Worm (Caenorhabditis elegans): ENCODE measurements around the gene mab-10.

mab-10 gene

DNA sequence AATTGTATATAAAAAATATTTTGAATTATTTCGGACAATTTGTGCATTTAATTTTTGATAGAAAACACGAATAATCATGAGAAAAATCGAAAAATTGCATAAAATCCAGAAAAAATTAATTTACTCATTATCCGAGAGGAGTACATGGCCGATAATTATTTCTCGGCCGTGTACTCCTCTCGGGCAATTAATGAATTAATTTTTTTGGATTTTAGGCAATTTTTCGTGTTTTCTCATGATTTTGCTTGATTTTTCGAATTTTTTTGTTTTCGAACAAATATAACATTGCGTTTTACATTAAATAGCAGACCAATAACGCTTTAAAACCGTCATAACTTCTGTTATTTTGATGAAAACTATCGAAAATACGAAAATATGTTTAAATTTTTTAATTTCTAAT is 10.1 kb downstream of the mab-10 start (continued):
- TF ChIP-seq daf-16 (GFP tag; optimal IDR thresholded peaks at IDR 0.05): no peak
- TF ChIP-seq daf-16 (tag; optimal IDR thresholded peaks at IDR 0.05): no peak
- TF ChIP-seq fkh-10 (GFP tag; optimal IDR thresholded peaks at IDR 0.05): no peak
- TF ChIP-seq pha-4 (GFP tag; IDR thresholded peaks at IDR 0.05): no peak
- no peak for TF ChIP-seq pha-4 (tag; optimal IDR thresholded peaks at IDR 0.05)
- TF ChIP-seq ZK546.5 (tag; optimal IDR thresholded peaks at IDR 0.05): no peak
- TF ChIP-seq lsy-2 (tag; optimal IDR thresholded peaks at IDR 0.05): peak in 1 of 2 experiments; percentile 75
- TF ChIP-seq madf-9 (GFP tag; conservative IDR thresholded peaks at IDR 0.05): peak; percentile 72
- no peak for TF ChIP-seq ctbp-1 (GFP tag; IDR thresholded peaks at IDR 0.05)
- TF ChIP-seq mxl-3 (GFP tag; optimal IDR thresholded peaks at IDR 0.05): no peak
- TF ChIP-seq lim-7 (GFP tag; IDR thresholded peaks at IDR 0.05): no peak
- 0 out of 4 replicates have a peak, but pooled peaks of 1 of the 2 experiments have one; percentile 36 for TF ChIP-seq madf-5 (GFP tag; IDR thresholded peaks at IDR 0.05)
- peak; percentile 14 for TF ChIP-seq nhr-102 (tag; optimal IDR thresholded peaks at IDR 0.05)
- TF ChIP-seq F44E2.7 (GFP tag; IDR thresholded peaks at IDR 0.05): no peak
- TF ChIP-seq ceh-32 (tag; optimal IDR thresholded peaks at IDR 0.05; ENCODE audit: poor library complexity): no peak
- no peak for TF ChIP-seq spr-3 (GFP tag; optimal IDR thresholded peaks at IDR 0.05)
- TF ChIP-seq nhr-11 (tag; optimal IDR thresholded peaks at IDR 0.05): peak; percentile 45
- no peak for TF ChIP-seq nhr-42 (GFP tag; IDR thresholded peaks at IDR 0.05)
- TF ChIP-seq fos-1 (tag; optimal IDR thresholded peaks at IDR 0.05): no peak
- no peak for TF ChIP-seq ztf-7 (tag; optimal IDR thresholded peaks at IDR 0.05)
- no peak for TF ChIP-seq nhr-48 (tag; optimal IDR thresholded peaks at IDR 0.05)
- no peak for TF ChIP-seq nhr-77 (tag; optimal IDR thresholded peaks at IDR 0.05)
- TF ChIP-seq hlh-30 (tag; optimal IDR thresholded peaks at IDR 0.05; ENCODE audit: insufficient read depth): no peak
- TF ChIP-seq lin-38 (GFP tag; IDR thresholded peaks at IDR 0.05): peak; percentile 63
- TF ChIP-seq dmd-8 (GFP tag; IDR thresholded peaks at IDR 0.05): no peak
- no peak for TF ChIP-seq mxl-2 (GFP tag; conservative IDR thresholded peaks at IDR 0.05)
- no peak for TF ChIP-seq nhr-76 (tag; optimal IDR thresholded peaks at IDR 0.05)
- TF ChIP-seq dpl-1 (GFP tag; optimal IDR thresholded peaks at IDR 0.05): peak; percentile 70
- TF ChIP-seq nhr-10 (tag; optimal IDR thresholded peaks at IDR 0.05): no peak
- TF ChIP-seq mdl-1 (tag; optimal IDR thresholded peaks at IDR 0.05): no peak
- no peak for TF ChIP-seq nhr-237 (tag; optimal IDR thresholded peaks at IDR 0.05)
- peak; percentile 30 for TF ChIP-seq nhr-6 (tag; optimal IDR thresholded peaks at IDR 0.05)
- TF ChIP-seq nhr-28 (tag; optimal IDR thresholded peaks at IDR 0.05): no peak
- no peak for TF ChIP-seq zip-11 (GFP tag; IDR thresholded peaks at IDR 0.05)
- TF ChIP-seq R02D3.7 (tag; optimal IDR thresholded peaks at IDR 0.05): no peak
- TF ChIP-seq dmd-9 (GFP tag; IDR thresholded peaks at IDR 0.05): peak; percentile 88
- no peak for TF ChIP-seq aly-2 (tag; optimal IDR thresholded peaks at IDR 0.05)
- TF ChIP-seq aha-1 (tag): peak; percentile 61
- TF ChIP-seq ceh-82 (tag; optimal IDR thresholded peaks at IDR 0.05): no peak
- TF ChIP-seq unc-39 (tag; optimal IDR thresholded peaks at IDR 0.05): no peak
- no peak for TF ChIP-seq snpc-4 (tag; optimal IDR thresholded peaks at IDR 0.05)
- TF ChIP-seq ces-1 (GFP tag; optimal IDR thresholded peaks at IDR 0.05): no peak
- TF ChIP-seq spr-1 (tag; optimal IDR thresholded peaks at IDR 0.05): peak; percentile 4
- no peak for TF ChIP-seq saeg-2 (GFP tag; IDR thresholded peaks at IDR 0.05)
- TF ChIP-seq lin-1 (GFP tag; IDR thresholded peaks at IDR 0.05): no peak
- peak; percentile 66 for TF ChIP-seq tra-1 (GFP tag; IDR thresholded peaks at IDR 0.05)
- TF ChIP-seq rbr-2 (tag; optimal IDR thresholded peaks at IDR 0.05): peak; percentile 30
- no peak for TF ChIP-seq daf-19 (GFP tag; conservative IDR thresholded peaks at IDR 0.05)
- no peak for TF ChIP-seq vab-7 (GFP tag; IDR thresholded peaks at IDR 0.05)
- TF ChIP-seq ZK337.2 (GFP tag; IDR thresholded peaks at IDR 0.05): peak; percentile 85
- TF ChIP-seq daf-12 (tag; optimal IDR thresholded peaks at IDR 0.05): no peak
- no peak for TF ChIP-seq set-16 (GFP tag; IDR thresholded peaks at IDR 0.05)
- no peak for TF ChIP-seq ztf-11 (tag; optimal IDR thresholded peaks at IDR 0.05)
- no peak for TF ChIP-seq cey-2 (tag; optimal IDR thresholded peaks at IDR 0.05; ENCODE audit: borderline replicate concordance, insufficient read depth)
